Fruit fly (Drosophila melanogaster): ENCODE data around the gene ash1.

The ash1 gene

dm6 chr3L:19560005-19560694 lies 38.4 kb downstream of the ash1 start:
- TF ChIP-seq CG8478 (optimal IDR thresholded peaks at IDR 0.05) (no peak), CTCF (optimal IDR thresholded peaks at IDR 0.05) (no peak)

DNA sequence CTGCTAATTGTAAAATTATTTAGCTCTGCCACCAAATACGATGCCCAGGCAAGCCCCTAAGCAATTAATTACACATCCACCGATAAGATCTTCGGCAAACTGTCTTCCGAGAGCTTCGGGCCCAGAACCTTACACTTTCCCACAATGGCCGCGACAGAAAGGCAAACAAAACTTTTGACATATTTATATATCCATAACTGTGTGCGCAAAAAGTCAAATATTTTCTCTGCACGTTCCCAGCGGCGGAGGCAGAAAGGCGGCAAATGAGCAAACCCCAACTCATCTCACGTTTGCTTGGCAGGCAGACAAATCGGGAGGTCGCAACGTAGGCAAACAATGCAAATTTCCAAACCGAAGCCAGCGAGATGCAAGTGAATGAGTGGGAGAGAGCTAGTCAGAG lies 39.4 kb downstream of the ash1 start:
- TF ChIP-seq CTCF (optimal IDR thresholded peaks at IDR 0.05) (no peak), CG8478 (optimal IDR thresholded peaks at IDR 0.05) (no peak)

dm6 chr3L:19558674-19559073 lies 39.9 kb downstream of the ash1 start:
- TF ChIP-seq CTCF (optimal IDR thresholded peaks at IDR 0.05): no peak
- no peak for TF ChIP-seq CG8478 (optimal IDR thresholded peaks at IDR 0.05)

dm6 chr3L:19557996-19558375 lies 40.6 kb downstream of the ash1 start:
- TF ChIP-seq CTCF (optimal IDR thresholded peaks at IDR 0.05) (no peak), CG8478 (optimal IDR thresholded peaks at IDR 0.05) (no peak)

dm6 chr3L:19557197-19557995 lies 41.2 kb downstream of the ash1 start:
- TF ChIP-seq CG8478 (optimal IDR thresholded peaks at IDR 0.05) (no peak), CTCF (optimal IDR thresholded peaks at IDR 0.05) (no peak)

DNA sequence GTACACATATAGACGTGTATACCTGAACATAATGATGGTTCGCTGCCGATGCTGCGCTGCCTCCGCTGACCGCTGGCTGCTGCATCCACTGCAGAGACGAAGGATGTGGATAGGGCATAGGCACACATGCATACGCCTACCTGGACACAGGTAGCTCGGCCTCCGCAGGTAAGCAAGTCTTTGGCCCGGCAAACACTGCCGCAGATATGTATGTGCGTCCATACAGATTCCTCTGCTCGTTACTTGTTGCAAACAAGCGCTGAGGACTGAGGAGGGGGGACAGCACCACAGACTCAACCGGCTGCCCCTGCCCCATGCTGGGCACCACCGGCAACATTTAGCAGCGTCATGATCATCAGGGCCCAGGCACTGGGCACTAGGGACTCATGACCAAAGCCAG lies 41.8 kb downstream of the ash1 start:
- TF ChIP-seq CTCF (optimal IDR thresholded peaks at IDR 0.05): no peak
- no peak for TF ChIP-seq CG8478 (optimal IDR thresholded peaks at IDR 0.05)

DNA sequence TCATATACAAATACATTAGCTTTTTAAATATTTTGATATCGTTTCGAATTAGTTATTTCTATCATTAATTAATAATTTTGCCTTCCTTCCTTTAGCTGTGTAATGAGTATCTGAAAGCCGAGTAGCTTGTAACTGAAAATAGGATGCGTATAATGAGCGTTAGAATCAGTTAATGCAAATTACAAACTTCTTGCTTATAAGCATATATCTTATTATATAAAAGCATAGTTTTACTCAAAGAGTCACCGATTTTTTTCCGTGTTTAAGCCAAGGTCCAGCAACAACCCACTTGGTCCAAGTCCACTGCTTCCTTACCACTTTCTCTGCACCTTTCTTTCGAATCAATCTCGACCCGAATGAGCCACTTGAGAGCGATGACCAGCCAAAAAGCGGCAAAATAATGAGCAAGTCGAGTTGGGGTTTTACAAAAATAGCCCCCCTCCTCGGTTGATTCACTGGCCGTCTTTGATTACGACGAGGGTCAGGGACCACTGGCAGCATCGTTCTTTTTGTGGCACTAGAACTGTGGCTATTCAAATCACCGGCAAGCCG lies 42.6 kb downstream of the ash1 start:
- TF ChIP-seq CG8478 (optimal IDR thresholded peaks at IDR 0.05): no peak

DNA sequence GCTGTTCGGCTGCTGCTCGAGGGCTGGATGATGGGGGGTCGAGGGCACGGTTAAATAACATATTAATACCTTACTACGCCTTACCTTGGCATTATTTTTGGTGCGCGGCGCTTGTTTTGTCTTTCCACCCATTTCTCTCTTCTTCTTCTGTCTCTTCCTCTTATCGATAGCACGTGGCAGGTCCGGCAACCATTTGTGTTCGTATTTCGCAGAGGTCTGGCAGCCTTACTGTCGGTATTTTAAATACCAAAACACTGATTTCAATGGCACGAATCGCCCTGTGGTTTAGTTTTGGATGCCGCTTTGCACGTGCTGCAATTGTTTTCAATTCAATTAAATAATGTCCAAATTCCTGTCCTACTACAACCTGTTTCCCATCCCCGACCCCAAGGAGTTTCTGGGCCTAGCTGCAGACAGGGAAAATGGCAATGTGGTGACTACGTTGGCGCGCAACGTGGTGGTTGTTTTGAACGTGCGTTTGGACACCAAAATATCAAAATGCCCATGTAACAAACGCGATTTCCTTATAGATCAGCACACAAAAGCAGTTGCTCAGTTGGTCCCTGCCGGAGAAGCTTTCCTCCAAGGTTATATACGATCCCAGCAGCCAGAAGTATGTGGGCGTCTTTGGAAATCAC lies 46.3 kb downstream of the ash1 start, which contains the start of the genes Ltn1 and CG9300:
Gene Ltn1 (minus strand): TSS at position 155 of the 638 bp plus-strand sequence.
Gene CG9300 (plus strand): TSS at position 285 of the 638 bp plus-strand sequence.
- TF ChIP-seq CTCF (optimal IDR thresholded peaks at IDR 0.05): peak in 1 of 2 experiments; percentile 39
- no peak for TF ChIP-seq CG8478 (optimal IDR thresholded peaks at IDR 0.05)

DNA sequence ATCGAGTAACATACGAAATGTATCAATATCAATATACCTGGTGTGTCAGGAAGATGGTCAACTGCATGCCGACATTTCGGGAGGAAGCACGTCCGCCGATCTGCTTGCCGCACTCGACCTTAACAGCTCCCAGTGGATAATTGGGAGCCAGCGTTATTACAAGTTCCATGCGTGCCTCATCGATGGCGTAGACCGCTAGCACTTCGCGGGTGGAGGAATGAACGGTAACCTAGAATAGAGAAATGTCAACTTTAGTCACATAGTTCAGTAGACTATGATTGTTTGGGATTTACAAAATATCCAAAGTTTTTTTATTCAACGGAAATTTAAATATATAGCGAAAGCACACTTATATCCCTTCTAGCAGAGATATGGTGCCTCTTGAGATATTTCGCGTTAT lies 53.7 kb downstream of the ash1 start, which contains the start of the genes CG46435 and Rcd7:
Gene CG46435 (plus strand): TSS at position 301 of the 400 bp plus-strand sequence.
Gene Rcd7 (plus strand): TSS at position 301 of the 400 bp plus-strand sequence.
- no peak for TF ChIP-seq CG8478 (optimal IDR thresholded peaks at IDR 0.05)
- no peak for TF ChIP-seq CTCF (optimal IDR thresholded peaks at IDR 0.05)

DNA sequence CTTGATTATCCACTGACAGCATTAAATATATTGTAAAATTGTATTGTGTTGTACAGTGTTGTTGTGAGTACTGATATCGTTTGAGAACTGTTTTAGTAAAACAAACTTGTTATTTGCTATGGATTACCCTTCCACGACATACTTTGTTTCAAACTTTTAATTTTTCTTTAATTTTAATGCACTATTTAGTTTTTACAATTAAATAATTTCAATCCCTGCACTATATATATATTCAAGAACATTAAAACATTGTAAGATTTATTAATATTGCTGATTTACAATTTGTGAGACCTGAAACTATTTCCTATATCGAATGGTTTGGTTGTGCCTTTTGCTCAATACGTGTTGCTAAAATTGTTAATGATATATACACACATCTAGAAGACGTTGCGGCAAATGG lies 54.5 kb downstream of the ash1 start, which contains the start of the genes CG46434 and Dred:
Gene CG46434 (minus strand): TSS at position 101 of the 400 bp plus-strand sequence.
Gene Dred (minus strand): TSS at position 101 of the 400 bp plus-strand sequence.
- TF ChIP-seq CG8478 (optimal IDR thresholded peaks at IDR 0.05): no peak
- no peak for TF ChIP-seq CTCF (optimal IDR thresholded peaks at IDR 0.05)

Data from S2 (cell line).